Worm (Caenorhabditis elegans): Measurements from ENCODE around the gene col-128.

col-128 gene

DNA sequence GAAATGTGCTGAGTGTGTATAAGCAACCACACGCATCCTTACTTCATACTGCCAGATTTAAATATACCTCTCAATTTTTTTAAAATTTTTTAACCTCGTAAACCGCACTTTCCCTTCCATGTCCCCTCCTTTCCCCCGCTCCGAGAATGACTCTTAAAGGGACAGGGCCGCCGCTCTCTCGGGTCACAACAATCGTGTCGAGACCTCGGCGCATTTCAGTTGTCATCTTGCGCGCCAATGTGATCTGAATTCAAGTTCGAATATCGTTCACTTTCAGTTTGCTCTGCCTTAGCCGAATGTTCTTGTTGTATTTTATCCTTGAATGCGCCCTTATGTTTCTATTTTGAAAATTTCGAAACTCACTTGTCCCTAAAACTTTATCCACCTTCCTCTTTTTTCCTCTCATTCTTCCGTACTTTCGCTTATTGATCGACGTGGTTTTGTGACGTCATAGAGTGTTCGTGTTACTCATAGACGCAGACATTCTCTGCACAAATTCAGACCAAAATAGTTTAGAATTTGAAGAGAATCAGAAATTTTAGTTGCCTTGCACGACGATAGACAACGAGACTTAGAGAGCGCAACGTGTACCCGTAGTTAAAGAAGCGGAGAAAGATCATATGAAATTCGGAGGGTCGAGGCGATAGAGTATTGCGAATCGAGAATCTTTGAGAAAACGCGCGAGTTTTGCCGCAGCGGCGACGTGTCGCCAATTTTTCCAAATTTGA, 29.4 kb downstream of the col-128 start:
- peak; percentile 80 for TF ChIP-seq nhr-47 (tag; optimal IDR thresholded peaks at IDR 0.05)
- peak; percentile 39 for TF ChIP-seq unc-86 (tag; optimal IDR thresholded peaks at IDR 0.05)
- TF ChIP-seq fos-1 (tag; optimal IDR thresholded peaks at IDR 0.05) = peak; percentile 74
- peak; percentile 70 for TF ChIP-seq nhr-19 (GFP tag; conservative IDR thresholded peaks at IDR 0.05)
- peak; percentile 27 for TF ChIP-seq elt-2 (tag; optimal IDR thresholded peaks at IDR 0.05)
- TF ChIP-seq pqm-1 (tag; optimal IDR thresholded peaks at IDR 0.05) = no peak
- TF ChIP-seq efl-1 (optimal IDR thresholded peaks at IDR 0.05) = peak; percentile 76 to 88
- peak; percentile 39 to 90 for TF ChIP-seq efl-1 (GFP tag; optimal IDR thresholded peaks at IDR 0.05 in 1 of 2)
- TF ChIP-seq jun-1 (tag; optimal IDR thresholded peaks at IDR 0.05) = peak; percentile 77
- TF ChIP-seq swsn-7 (tag; optimal IDR thresholded peaks at IDR 0.05) = peak; percentile 79
- peak; percentile 37 for TF ChIP-seq lin-13 (GFP tag; optimal IDR thresholded peaks at IDR 0.05)
- peak; percentile 29 to 56 (median 55) for TF ChIP-seq dpl-1 (GFP tag; optimal IDR thresholded peaks at IDR 0.05)
- TF ChIP-seq lin-35 (GFP tag; optimal IDR thresholded peaks at IDR 0.05) = peak; percentile 28 to 79
- peak; percentile 48 for TF ChIP-seq ceh-8 (GFP tag; optimal IDR thresholded peaks at IDR 0.05)
- TF ChIP-seq lin-15B (tag; optimal IDR thresholded peaks at IDR 0.05) = peak; percentile 50
- TF ChIP-seq zag-1 (tag; optimal IDR thresholded peaks at IDR 0.05) = no peak
- peak in 2 of 6 experiments; percentile 9 to 53 for TF ChIP-seq elt-3 (tag; optimal IDR thresholded peaks at IDR 0.05)
- TF ChIP-seq C16A3.4 (tag; optimal IDR thresholded peaks at IDR 0.05) = peak; percentile 37
- TF ChIP-seq ama-1 (optimal IDR thresholded peaks at IDR 0.05) = peak; percentile 73
- no peak for TF ChIP-seq sptf-1 (tag; optimal IDR thresholded peaks at IDR 0.05)
- peak; percentile 29 for TF ChIP-seq mef-2 (tag; optimal IDR thresholded peaks at IDR 0.05)
- TF ChIP-seq aly-2 (tag; optimal IDR thresholded peaks at IDR 0.05) = peak; percentile 68
- no peak for TF ChIP-seq C34B4.2 (tag; optimal IDR thresholded peaks at IDR 0.05)
- peak; percentile 95 for TF ChIP-seq lin-14 (GFP tag; optimal IDR thresholded peaks at IDR 0.05)
- TF ChIP-seq snu-23 (GFP tag; optimal IDR thresholded peaks at IDR 0.05) = peak; percentile 86
- peak; percentile 70 for TF ChIP-seq nhr-11 (tag; optimal IDR thresholded peaks at IDR 0.05)
- TF ChIP-seq hpl-2 (GFP tag; optimal IDR thresholded peaks at IDR 0.05) = peak; percentile 32
- no peak for TF ChIP-seq sup-37 (GFP tag; optimal IDR thresholded peaks at IDR 0.05)
- no peak for TF ChIP-seq efl-3 (GFP tag; optimal IDR thresholded peaks at IDR 0.05)
- TF ChIP-seq ceh-82 (tag; optimal IDR thresholded peaks at IDR 0.05) = peak; percentile 26 to 67 (median 37)
- TF ChIP-seq egl-27 (tag; optimal IDR thresholded peaks at IDR 0.05) = peak in 1 of 2 experiments; percentile 32
- TF ChIP-seq irx-1 (tag; optimal IDR thresholded peaks at IDR 0.05) = peak; percentile 63
- TF ChIP-seq Y116A8C.19 (tag; optimal IDR thresholded peaks at IDR 0.05; ENCODE audit: borderline replicate concordance) = no peak
- peak; percentile 77 for TF ChIP-seq xbp-1 (tag; optimal IDR thresholded peaks at IDR 0.05)
- peak; percentile 25; the same call in 1 of the 2 replicates for TF ChIP-seq grh-1 (GFP tag; IDR thresholded peaks at IDR 0.05)
- TF ChIP-seq isw-1 (GFP tag; IDR thresholded peaks at IDR 0.05) = peak; percentile 34; the same call in 1 of the 2 replicates
- peak; percentile 98 for TF ChIP-seq mep-1 (tag; optimal IDR thresholded peaks at IDR 0.05)
- no peak for TF ChIP-seq C04F5.9 (tag; optimal IDR thresholded peaks at IDR 0.05)
- peak; percentile 35 for TF ChIP-seq pax-3 (tag; optimal IDR thresholded peaks at IDR 0.05)
- TF ChIP-seq unc-130 (tag; optimal IDR thresholded peaks at IDR 0.05) = peak; percentile 49
- TF ChIP-seq nhr-237 (tag; optimal IDR thresholded peaks at IDR 0.05) = peak; percentile 56
- TF ChIP-seq blmp-1 (tag; optimal IDR thresholded peaks at IDR 0.05) = peak; percentile 93
- TF ChIP-seq fkh-10 (GFP tag; optimal IDR thresholded peaks at IDR 0.05) = peak; percentile 27
- TF ChIP-seq nhr-85 (tag) = peak; percentile 95
- no peak for TF ChIP-seq ztf-11 (tag; optimal IDR thresholded peaks at IDR 0.05)
- TF ChIP-seq lir-3 (tag; optimal IDR thresholded peaks at IDR 0.05; ENCODE audit: poor library complexity) = peak; percentile 69
- no peak for TF ChIP-seq unc-62 (GFP tag; optimal IDR thresholded peaks at IDR 0.05)
- peak; percentile 76 for TF ChIP-seq fkh-8 (tag; optimal IDR thresholded peaks at IDR 0.05)
- TF ChIP-seq rnt-1 (tag; optimal IDR thresholded peaks at IDR 0.05) = peak; percentile 74
- no peak for TF ChIP-seq tlp-1 (tag; optimal IDR thresholded peaks at IDR 0.05)
- peak; percentile 58 for TF ChIP-seq nhr-77 (tag; optimal IDR thresholded peaks at IDR 0.05)
- TF ChIP-seq vab-15 (tag; optimal IDR thresholded peaks at IDR 0.05) = peak; percentile 4

Data from whole organism, L1 larva.